Fruit fly (Drosophila melanogaster) Kc167 (cell line): ENCODE data around the gene CG9095.

ENCODE experiments used
- Myc ChIP-seq: fragments of >200 bp; optimal IDR thresholded peaks from 2 replicates; lab custom pipeline; 2017; ENCODE audit warnings: missing external identifiers
- Sin3A ChIP-seq: fragments of >200 bp; optimal IDR thresholded peaks from 2 replicates; lab custom pipeline; 2018; ENCODE audit warnings: missing external identifiers
- h ChIP-seq: fragments of >200 bp; optimal IDR thresholded peaks from 3 replicates; lab custom pipeline; 2018; ENCODE audit warnings: missing external identifiers
- insv ChIP-seq: fragments of >200 bp; optimal IDR thresholded peaks from 3 replicates; lab custom pipeline; 2018; ENCODE audit warnings: missing external identifiers
- psq ChIP-seq: fragments of >200 bp; optimal IDR thresholded peaks from 2 replicates; lab custom pipeline; 2017; ENCODE audit warnings: missing external identifiers
- ttk ChIP-seq: sonication (Bioruptor generic); optimal IDR thresholded peaks from 2 replicates; lab custom pipeline; 2017; ENCODE audit warnings: missing external identifiers

The CG9095 gene

dm6 chrX:15152058-15152457 is 11.0 kb downstream of the CG9095 start:
- no peak for TF ChIP-seq Sin3A
- no peak for TF ChIP-seq Myc
- TF ChIP-seq h, result no peak
- no peak for TF ChIP-seq psq (lab: Kevin White, UChicago)
- TF ChIP-seq insv (lab: Kevin White, UChicago), result no peak
- TF ChIP-seq ttk (lab: Kevin White, UChicago), result no peak

- TF ChIP-seq ttk (lab: Kevin White, UChicago), result no peak
- TF ChIP-seq Sin3A, result no peak
- TF ChIP-seq insv (lab: Kevin White, UChicago), result no peak
- no peak for TF ChIP-seq Myc
- TF ChIP-seq psq (lab: Kevin White, UChicago), result no peak
- no peak for TF ChIP-seq h
Measured at dm6 chrX:15150261-15150660, 12.8 kb downstream of the CG9095 start.

- no peak for TF ChIP-seq psq (lab: Kevin White, UChicago)
- no peak for TF ChIP-seq ttk (lab: Kevin White, UChicago)
- TF ChIP-seq Sin3A, result no peak
- no peak for TF ChIP-seq h
- TF ChIP-seq Myc, result no peak
- TF ChIP-seq insv (lab: Kevin White, UChicago), result no peak
Measured at dm6 chrX:15147069-15147468, 16.0 kb downstream of the CG9095 start.

dm6 chrX:15143267-15143830 is 19.7 kb downstream of the CG9095 start:
- TF ChIP-seq ttk (lab: Kevin White, UChicago) (no peak), psq (lab: Kevin White, UChicago) (no peak)

- TF ChIP-seq h, result no peak
- no peak for TF ChIP-seq ttk (lab: Kevin White, UChicago)
- no peak for TF ChIP-seq insv (lab: Kevin White, UChicago)
- TF ChIP-seq psq (lab: Kevin White, UChicago), result no peak
- no peak for TF ChIP-seq Sin3A
- no peak for TF ChIP-seq Myc
Measured at dm6 chrX:15138994-15139863, 23.8 kb downstream of the CG9095 start, which contains the start of gene RpL37-1. RpL37-1 (minus strand) TSS chrX:15139367.

- no peak for TF ChIP-seq psq (lab: Kevin White, UChicago)
- no peak for TF ChIP-seq h
- no peak for TF ChIP-seq insv (lab: Kevin White, UChicago)
- TF ChIP-seq Myc, result no peak
- TF ChIP-seq ttk (lab: Kevin White, UChicago), result no peak
- no peak for TF ChIP-seq Sin3A
Measured at dm6 chrX:15137241-15137640, 25.8 kb downstream of the CG9095 start.

dm6 chrX:15132065-15132464 is 31.0 kb downstream of the CG9095 start:
- TF ChIP-seq psq (lab: Kevin White, UChicago) (no peak), Myc (no peak), Sin3A (no peak), ttk (lab: Kevin White, UChicago) (no peak)

dm6 chrX:15127880-15128644 is 35.0 kb downstream of the CG9095 start:
- TF ChIP-seq Sin3A, result no peak
- TF ChIP-seq insv (lab: Kevin White, UChicago), result no peak
- TF ChIP-seq ttk (lab: Kevin White, UChicago), result no peak
- TF ChIP-seq psq (lab: Kevin White, UChicago), result no peak
- TF ChIP-seq h, result no peak
- TF ChIP-seq Myc, result no peak

dm6 chrX:15125496-15125895 is 37.5 kb downstream of the CG9095 start, which contains the start of gene drd:
drd (plus strand) TSS chrX:15125753.
- TF ChIP-seq insv (lab: Kevin White, UChicago), result no peak
- TF ChIP-seq ttk (lab: Kevin White, UChicago), result no peak
- TF ChIP-seq h, result no peak
- no peak for TF ChIP-seq Sin3A
- TF ChIP-seq Myc, result no peak
- TF ChIP-seq psq (lab: Kevin White, UChicago), result no peak

dm6 chrX:15123418-15123994 is 39.5 kb downstream of the CG9095 start:
- no peak for TF ChIP-seq h
- no peak for TF ChIP-seq Myc

dm6 chrX:15121714-15122113 is 41.3 kb downstream of the CG9095 start:
- no peak for TF ChIP-seq insv (lab: Kevin White, UChicago)
- TF ChIP-seq psq (lab: Kevin White, UChicago), result no peak
- TF ChIP-seq h, result no peak
- no peak for TF ChIP-seq ttk (lab: Kevin White, UChicago)
- no peak for TF ChIP-seq Sin3A
- TF ChIP-seq Myc, result no peak

dm6 chrX:15120116-15120515 is 42.9 kb downstream of the CG9095 start:
- TF ChIP-seq Myc, result no peak
- no peak for TF ChIP-seq ttk (lab: Kevin White, UChicago)
- TF ChIP-seq insv (lab: Kevin White, UChicago), result no peak
